Worm (Caenorhabditis elegans) whole organism, early embryonic: Measurements from ENCODE around the gene bath-20.
"Not testable (repeated sequence)": the region's sequence is repeated elsewhere in the genome, so short reads cannot be mapped to it uniquely, and the experiment has no call there.

Source experiments
- B0310.2 ChIP-seq: sonication (generic microtip); optimal IDR thresholded peaks from 2 replicates; lab custom pipeline; 2016; ENCODE audit warnings: mild to moderate bottlenecking, missing genetic modification characterization, missing compliant biosample characterization
- F13C5.2 ChIP-seq: sonication (generic microtip); optimal IDR thresholded peaks from 2 replicates; lab custom pipeline; 2017; ENCODE audit warnings: mild to moderate bottlenecking, missing genetic modification characterization, inconsistent platforms, missing compliant biosample characterization
- aly-1 ChIP-seq: sonication (generic microtip); optimal IDR thresholded peaks from 2 replicates; lab custom pipeline; 2016; ENCODE audit warnings: missing genetic modification characterization, missing compliant biosample characterization
- ama-1 ChIP-seq: fragments of 150-350 bp; optimal IDR thresholded peaks from 2 replicates; lab custom pipeline; 2014
- ceh-13 ChIP-seq: fragments of 200-800 bp; sonication (Bioruptor generic); optimal IDR thresholded peaks from 2 replicates; lab custom pipeline; 2018; ENCODE audit warnings: mild to moderate bottlenecking, missing genetic modification characterization, missing compliant biosample characterization
- ceh-36 ChIP-seq: sonication (generic microtip); optimal IDR thresholded peaks from 2 replicates; lab custom pipeline; 2016; ENCODE audit warnings: missing genetic modification characterization, inconsistent platforms, missing compliant biosample characterization
- ets-7 ChIP-seq: sonication (generic microtip); optimal IDR thresholded peaks from 2 replicates; lab custom pipeline; 2016; ENCODE audit warnings: missing genotype, missing genetic modification characterization, missing compliant biosample characterization
- flt-1 ChIP-seq: fragments of 200-800 bp; sonication (Bioruptor generic); IDR thresholded peaks from 2 replicates; pipeline ENCODE4 v1.3.6; 2022; ENCODE audit warnings: missing genetic modification characterization, missing compliant biosample characterization
- hmbx-1 ChIP-seq: sonication (generic microtip); optimal IDR thresholded peaks from 2 replicates; lab custom pipeline; 2016; ENCODE audit warnings: mild to moderate bottlenecking, missing genetic modification characterization, missing compliant biosample characterization
- hmg-4 ChIP-seq: fragments of 200-800 bp; sonication (Bioruptor generic); optimal IDR thresholded peaks from 2 replicates; lab custom pipeline; 2018; ENCODE audit warnings: mild to moderate bottlenecking, missing genetic modification characterization, missing compliant biosample characterization
- hnd-1 ChIP-seq: sonication (generic microtip); optimal IDR thresholded peaks from 2 replicates; lab custom pipeline; 2016; ENCODE audit warnings: missing genetic modification characterization, missing compliant biosample characterization
- pes-1 ChIP-seq: fragments of 200-800 bp; sonication (Bioruptor generic); IDR thresholded peaks from 2 replicates; pipeline ENCODE4 v1.3.6; 2022; ENCODE audit warnings: missing genetic modification reagents, missing genetic modification characterization, missing compliant biosample characterization
- scrt-1 ChIP-seq: fragments of 200-800 bp; sonication (Bioruptor generic); IDR thresholded peaks from 2 replicates; pipeline ENCODE4 v1.3.6; 2022; ENCODE audit warnings: missing genetic modification characterization, missing compliant biosample characterization
- sea-1 ChIP-seq: fragments of 200-800 bp; sonication (Bioruptor generic); conservative IDR thresholded peaks from 2 replicates; pipeline ENCODE4 v1.3.6; 2022; ENCODE audit warnings: missing genetic modification characterization, missing compliant biosample characterization
- tbx-11 ChIP-seq: fragments of 200-800 bp; sonication (Bioruptor generic); IDR thresholded peaks from 2 replicates; pipeline ENCODE4 v1.3.6; 2022; ENCODE audit warnings: missing genetic modification characterization, missing compliant biosample characterization
- tbx-37 ChIP-seq: fragments of 200-800 bp; sonication (Bioruptor generic); conservative IDR thresholded peaks from 2 replicates; pipeline ENCODE4 v1.3.6; 2022; ENCODE audit warnings: missing genetic modification reagents, missing genetic modification characterization, missing compliant biosample characterization
- tra-4 ChIP-seq: sonication (generic microtip); optimal IDR thresholded peaks from 2 replicates; lab custom pipeline; 2017; ENCODE audit warnings: missing genetic modification characterization, missing compliant biosample characterization

bath-20 gene

DNA sequence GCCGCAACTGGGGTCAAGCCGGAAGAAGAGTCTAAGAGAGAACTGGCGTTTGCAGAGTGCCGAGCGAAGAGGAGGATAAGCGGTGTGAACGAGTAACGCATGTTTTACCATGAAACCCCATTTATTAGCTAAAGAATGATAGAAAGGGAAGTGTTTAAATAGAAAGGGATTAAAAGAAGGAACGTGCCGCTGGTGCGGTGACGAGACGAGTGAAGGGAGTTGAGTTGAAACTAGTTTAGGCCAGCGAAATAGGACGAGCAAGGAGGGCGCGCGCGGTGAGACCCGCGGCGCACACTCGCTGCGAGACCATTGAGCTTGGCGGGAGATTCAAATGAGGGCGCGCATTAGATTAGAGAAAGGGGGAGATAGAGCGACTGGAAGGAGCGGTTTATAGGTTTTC lies 4.2 kb upstream of the bath-20 start, which contains the start of gene math-1:
Gene math-1 (minus strand): TSS at position 101 of the 400 bp plus-strand sequence.
- TF ChIP-seq tbx-11 (GFP tag; lab: Robert Waterston, UW); flt-1; F13C5.2 (tag; lab: Kevin White, UChicago): not testable (repeated sequence)

DNA sequence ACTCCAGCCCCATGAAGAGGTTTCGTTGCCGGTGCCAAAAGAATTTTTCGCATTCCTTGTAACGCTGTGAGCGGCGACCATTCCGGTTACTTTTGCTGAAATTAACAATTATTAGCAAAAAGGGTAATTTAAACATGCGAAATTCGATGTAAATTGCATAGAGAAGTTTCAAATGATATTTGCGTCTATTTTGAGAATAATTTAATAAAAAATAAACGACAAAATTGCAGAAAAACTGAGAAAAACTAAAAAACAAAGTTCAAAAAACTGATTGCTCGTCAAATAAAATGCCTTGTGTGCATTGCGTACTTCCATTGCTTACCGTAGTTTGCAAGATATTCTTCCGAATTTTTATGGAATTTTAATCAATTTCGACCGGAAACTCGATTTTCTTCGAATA lies 3.2 kb upstream of the bath-20 start, which contains the start of gene bath-24:
Gene bath-24 (minus strand): TSS at position 101 of the 400 bp plus-strand sequence.
- TF ChIP-seq tbx-37 (GFP tag; lab: Robert Waterston, UW) = no peak
- TF ChIP-seq scrt-1 (GFP tag; lab: Robert Waterston, UW) = no peak
- no peak for TF ChIP-seq tbx-11 (GFP tag; lab: Robert Waterston, UW)
- TF ChIP-seq ceh-36 = no peak
- no peak for TF ChIP-seq hmg-4 (GFP tag; lab: Kevin White, UChicago)
- TF ChIP-seq sea-1 = no peak
- no peak for TF ChIP-seq ceh-13 (GFP tag; lab: Kevin White, UChicago)
- no peak for TF ChIP-seq ama-1 (lab: Kevin White, UChicago)
- no peak for TF ChIP-seq hmbx-1 (tag; lab: Kevin White, UChicago)
- TF ChIP-seq ets-7 (tag; lab: Kevin White, UChicago) = no peak
- TF ChIP-seq F13C5.2 (tag; lab: Kevin White, UChicago) = no peak
- TF ChIP-seq B0310.2 (tag; lab: Kevin White, UChicago) = no peak
- no peak for TF ChIP-seq flt-1
- no peak for TF ChIP-seq pes-1 (GFP tag; lab: Robert Waterston, UW)
- no peak for TF ChIP-seq tra-4 (tag; lab: Kevin White, UChicago)
- TF ChIP-seq aly-1 = no peak
- TF ChIP-seq hnd-1 (tag; lab: Kevin White, UChicago) = no peak

DNA sequence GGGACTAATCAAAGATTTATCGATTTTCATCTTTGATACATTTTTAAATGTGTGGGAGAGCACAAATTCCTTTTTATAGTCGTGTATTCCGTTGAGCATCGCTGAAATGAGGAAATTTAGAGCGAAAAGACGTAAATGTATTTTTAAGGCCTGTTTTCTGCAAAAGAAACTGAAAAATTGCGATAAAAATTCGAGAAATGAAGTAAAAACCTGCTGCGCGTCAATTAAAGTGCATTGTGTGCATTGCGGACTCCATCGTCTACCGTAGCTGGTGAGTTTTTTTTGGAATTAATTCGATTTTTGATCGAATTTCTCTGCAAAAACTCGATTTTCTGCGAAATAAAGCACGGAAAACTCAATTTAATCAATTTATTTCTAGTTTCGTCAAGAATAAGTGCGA lies 3.1 kb downstream of the bath-20 start, which contains the start of gene bath-19:
Gene bath-19 (minus strand): TSS at position 101 of the 400 bp plus-strand sequence.
- no peak for TF ChIP-seq hmg-4 (GFP tag; lab: Kevin White, UChicago)
- TF ChIP-seq sea-1 = no peak
- TF ChIP-seq pes-1 (GFP tag; lab: Robert Waterston, UW) = no peak
- TF ChIP-seq aly-1 = no peak
- TF ChIP-seq F13C5.2 (tag; lab: Kevin White, UChicago) = no peak
- TF ChIP-seq ets-7 (tag; lab: Kevin White, UChicago) = no peak
- TF ChIP-seq hnd-1 (tag; lab: Kevin White, UChicago) = no peak
- TF ChIP-seq ceh-13 (GFP tag; lab: Kevin White, UChicago) = no peak
- TF ChIP-seq ama-1 (lab: Kevin White, UChicago) = no peak
- no peak for TF ChIP-seq flt-1
- TF ChIP-seq scrt-1 (GFP tag; lab: Robert Waterston, UW) = no peak
- no peak for TF ChIP-seq B0310.2 (tag; lab: Kevin White, UChicago)
- no peak for TF ChIP-seq tbx-37 (GFP tag; lab: Robert Waterston, UW)
- TF ChIP-seq tra-4 (tag; lab: Kevin White, UChicago) = no peak
- TF ChIP-seq hmbx-1 (tag; lab: Kevin White, UChicago) = no peak
- no peak for TF ChIP-seq ceh-36
- TF ChIP-seq tbx-11 (GFP tag; lab: Robert Waterston, UW) = no peak

DNA sequence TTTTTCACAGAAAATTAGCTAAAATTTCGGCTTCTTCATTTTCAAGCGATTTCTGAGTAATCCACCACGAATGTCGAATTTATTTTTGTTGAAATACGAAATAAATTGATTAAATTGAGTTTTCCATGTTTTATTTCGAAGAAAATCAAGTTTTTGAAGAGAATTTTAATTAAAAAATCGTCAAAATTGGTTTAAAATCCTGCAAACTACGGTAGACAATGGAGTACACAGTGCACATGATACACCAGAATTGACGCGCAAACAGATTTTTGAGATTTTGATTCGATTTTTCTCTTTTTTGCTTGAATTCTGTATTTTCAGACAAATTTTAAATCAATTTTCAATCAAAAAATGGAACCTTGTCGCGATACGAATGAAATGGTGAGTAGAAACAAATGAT lies 9.1 kb downstream of the bath-20 start, which contains the start of gene F59H6.14:
Gene F59H6.14 (plus strand): TSS at position 301 of the 400 bp plus-strand sequence.
- TF ChIP-seq pes-1 (GFP tag; lab: Robert Waterston, UW) (no peak), hmbx-1 (tag; lab: Kevin White, UChicago) (no peak), tra-4 (tag; lab: Kevin White, UChicago) (no peak), ceh-36 (no peak), sea-1 (no peak), flt-1 (no peak), tbx-37 (GFP tag; lab: Robert Waterston, UW) (no peak), scrt-1 (GFP tag; lab: Robert Waterston, UW) (no peak), aly-1 (no peak), ceh-13 (GFP tag; lab: Kevin White, UChicago) (no peak), hmg-4 (GFP tag; lab: Kevin White, UChicago) (no peak), tbx-11 (GFP tag; lab: Robert Waterston, UW) (no peak), ama-1 (lab: Kevin White, UChicago) (no peak), hnd-1 (tag; lab: Kevin White, UChicago) (no peak), ets-7 (tag; lab: Kevin White, UChicago) (no peak), B0310.2 (tag; lab: Kevin White, UChicago) (no peak), F13C5.2 (tag; lab: Kevin White, UChicago) (no peak)

DNA sequence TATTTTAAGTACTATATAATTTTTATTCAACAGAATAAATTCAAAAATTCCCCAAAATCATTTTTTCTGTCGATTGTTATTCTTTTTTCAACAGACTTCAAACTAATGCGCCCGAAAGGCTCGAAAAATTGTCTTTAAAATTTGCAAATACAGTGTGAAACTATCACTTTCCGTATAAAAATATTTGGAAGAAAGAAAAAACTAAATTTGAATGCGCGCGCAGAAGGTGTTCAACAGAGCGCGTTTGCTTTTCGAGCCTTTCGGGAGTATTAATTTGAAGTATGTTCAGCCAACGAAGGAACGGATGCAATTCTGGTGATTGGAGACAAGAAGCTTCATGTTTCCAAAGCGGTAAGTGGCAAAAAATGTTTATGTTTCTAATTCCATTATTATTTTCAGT lies 10.1 kb downstream of the bath-20 start, which contains the start of gene btb-4:
Gene btb-4 (plus strand): TSS at position 35 of the 400 bp plus-strand sequence.
- not testable (repeated sequence) for TF ChIP-seq tra-4 (tag; lab: Kevin White, UChicago); ceh-36; aly-1

DNA sequence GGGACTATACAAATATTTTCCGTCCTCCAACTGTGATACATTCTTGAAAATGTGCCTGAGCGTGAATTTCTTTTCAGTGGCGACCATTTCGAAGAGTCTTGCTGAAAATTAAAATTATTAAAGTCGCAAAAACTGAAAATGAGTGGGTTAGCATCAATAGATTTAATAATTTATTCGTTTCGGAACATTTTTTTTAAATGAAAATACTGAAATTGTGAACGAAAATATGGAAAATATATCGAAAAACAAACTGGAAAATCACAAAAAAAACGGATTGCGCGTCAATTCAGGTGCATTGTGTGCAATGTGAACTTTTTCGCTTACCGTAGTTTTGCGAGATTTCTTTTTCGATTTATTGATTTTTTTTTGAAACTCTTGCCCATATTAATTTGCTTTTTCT lies 10.5 kb downstream of the bath-20 start, which contains the start of gene bath-5:
Gene bath-5 (minus strand): TSS at position 101 of the 400 bp plus-strand sequence.
- no peak for TF ChIP-seq hmbx-1 (tag; lab: Kevin White, UChicago)
- TF ChIP-seq scrt-1 (GFP tag; lab: Robert Waterston, UW) = no peak
- TF ChIP-seq hmg-4 (GFP tag; lab: Kevin White, UChicago) = no peak
- no peak for TF ChIP-seq tbx-37 (GFP tag; lab: Robert Waterston, UW)
- TF ChIP-seq B0310.2 (tag; lab: Kevin White, UChicago) = no peak
- TF ChIP-seq F13C5.2 (tag; lab: Kevin White, UChicago) = no peak
- no peak for TF ChIP-seq pes-1 (GFP tag; lab: Robert Waterston, UW)
- TF ChIP-seq tra-4 (tag; lab: Kevin White, UChicago) = no peak
- TF ChIP-seq aly-1 = no peak
- no peak for TF ChIP-seq ets-7 (tag; lab: Kevin White, UChicago)
- no peak for TF ChIP-seq ceh-13 (GFP tag; lab: Kevin White, UChicago)
- no peak for TF ChIP-seq ceh-36
- no peak for TF ChIP-seq ama-1 (lab: Kevin White, UChicago)
- TF ChIP-seq sea-1 = no peak
- TF ChIP-seq flt-1 = no peak

DNA sequence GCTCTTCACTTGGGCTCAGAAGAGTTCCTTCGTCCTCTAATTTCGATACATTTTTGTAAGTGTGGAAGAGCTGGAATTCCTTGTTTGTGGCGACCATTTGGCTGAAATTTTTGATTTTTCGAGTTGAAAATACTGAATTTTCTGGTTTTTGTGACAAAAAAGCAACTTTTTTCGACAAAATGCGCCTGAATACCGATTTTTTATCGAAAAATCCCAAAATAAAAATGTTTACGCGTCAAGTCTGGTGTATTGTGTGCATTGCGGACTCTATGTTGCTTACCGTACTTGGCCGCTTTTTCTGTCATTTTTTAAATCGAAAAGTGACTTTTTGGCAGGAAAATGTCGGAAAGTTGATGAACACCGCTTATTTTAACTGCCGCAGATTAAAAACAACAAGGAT lies 12.0 kb downstream of the bath-20 start, which contains the start of gene bath-3:
Gene bath-3 (minus strand): TSS at position 101 of the 400 bp plus-strand sequence.
- TF ChIP-seq ets-7 (tag; lab: Kevin White, UChicago) (no peak), ama-1 (lab: Kevin White, UChicago) (no peak), tbx-11 (GFP tag; lab: Robert Waterston, UW) (no peak), pes-1 (GFP tag; lab: Robert Waterston, UW) (no peak), sea-1 (no peak), scrt-1 (GFP tag; lab: Robert Waterston, UW) (no peak), aly-1 (no peak), tra-4 (tag; lab: Kevin White, UChicago) (no peak), ceh-13 (GFP tag; lab: Kevin White, UChicago) (no peak), ceh-36 (no peak), F13C5.2 (tag; lab: Kevin White, UChicago) (no peak), hmg-4 (GFP tag; lab: Kevin White, UChicago) (no peak), hmbx-1 (tag; lab: Kevin White, UChicago) (no peak), flt-1 (no peak), tbx-37 (GFP tag; lab: Robert Waterston, UW) (no peak), B0310.2 (tag; lab: Kevin White, UChicago) (no peak), hnd-1 (tag; lab: Kevin White, UChicago) (no peak)
